Fruit fly (Drosophila melanogaster): ENCODE results near the gene mRpL47.

mRpL47 gene

DNA sequence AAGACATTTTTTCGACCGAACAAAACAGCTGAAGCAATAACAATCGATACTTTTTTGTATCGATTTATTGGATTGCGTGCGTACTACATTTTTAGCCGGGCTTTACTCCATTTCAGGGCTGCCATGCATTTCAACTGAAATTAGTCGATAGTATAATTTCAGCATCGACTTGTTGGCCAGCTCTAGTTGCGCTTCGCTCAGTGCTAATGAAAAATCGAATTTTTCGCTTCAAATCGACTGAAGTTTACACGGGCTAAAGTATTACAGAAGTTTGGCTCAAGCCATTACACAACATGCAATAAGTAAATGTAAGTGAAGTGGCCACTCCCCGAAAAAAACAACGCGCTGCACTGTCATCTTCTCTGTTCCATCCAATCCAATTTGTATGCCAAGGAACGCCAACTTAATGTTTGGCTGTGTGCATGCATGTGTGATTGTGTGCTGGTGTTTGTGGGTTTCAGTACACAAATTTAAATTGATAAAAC is at the start of gene mRpL47, which contains the start of the genes CG8176 and Kdm3:
mRpL47 (minus strand) TSS at position 49 of the 485 bp plus-strand sequence.
CG8176 (plus strand) TSS at position 148 of the 485 bp plus-strand sequence.
Kdm3 (plus strand) TSS at position 148 of the 485 bp plus-strand sequence.
- TF ChIP-seq CTCF (optimal IDR thresholded peaks at IDR 0.05) (peak; percentile 58 to 61), CG8478 (optimal IDR thresholded peaks at IDR 0.05) (no peak)

- TF ChIP-seq CTCF (optimal IDR thresholded peaks at IDR 0.05), result peak in 1 of 2 experiments; percentile 13
- no peak for TF ChIP-seq CG8478 (optimal IDR thresholded peaks at IDR 0.05)
These were observed 47.7 kb upstream of the mRpL47 start, which contains the start of the genes CG9393 and Vps45 for dm6 chr3R:9563240-9563992. Gene CG9393 (minus strand): TSS chr3R:9563673. Gene Vps45 (plus strand): TSS chr3R:9563924.

- TF ChIP-seq CG8478 (optimal IDR thresholded peaks at IDR 0.05) (no peak), CTCF (optimal IDR thresholded peaks at IDR 0.05) (no peak)
These were observed 45.4 kb upstream of the mRpL47 start for dm6 chr3R:9561121-9561520.

dm6 chr3R:9559413-9560014 is 43.8 kb upstream of the mRpL47 start, which contains the start of the genes AP-1mu and MBD-like:
Gene AP-1mu (minus strand): TSS chr3R:9559525.
Gene MBD-like (plus strand): TSS chr3R:9559760.
- TF ChIP-seq CG8478 (optimal IDR thresholded peaks at IDR 0.05), result no peak
- no peak for TF ChIP-seq CTCF (optimal IDR thresholded peaks at IDR 0.05)

dm6 chr3R:9555334-9555974 is 39.7 kb upstream of the mRpL47 start, which contains the start of the genes CG9386 and BckdhA:
Gene CG9386 (minus strand): TSS chr3R:9555408.
Gene BckdhA (plus strand): TSS chr3R:9555785.
- TF ChIP-seq CTCF (optimal IDR thresholded peaks at IDR 0.05), result no peak
- no peak for TF ChIP-seq CG8478 (optimal IDR thresholded peaks at IDR 0.05)

- TF ChIP-seq CG8478 (optimal IDR thresholded peaks at IDR 0.05), result no peak
- no peak for TF ChIP-seq CTCF (optimal IDR thresholded peaks at IDR 0.05)
These were observed 36.1 kb upstream of the mRpL47 start, which contains the start of the genes mura and RnpS1 for dm6 chr3R:9551659-9552435. Gene mura (minus strand): TSS chr3R:9551806. Gene RnpS1 (plus strand): TSS chr3R:9552034.

- no peak for TF ChIP-seq CG8478 (optimal IDR thresholded peaks at IDR 0.05)
- no peak for TF ChIP-seq CTCF (optimal IDR thresholded peaks at IDR 0.05)
These were observed 35.4 kb upstream of the mRpL47 start for dm6 chr3R:9551013-9551658.

DNA sequence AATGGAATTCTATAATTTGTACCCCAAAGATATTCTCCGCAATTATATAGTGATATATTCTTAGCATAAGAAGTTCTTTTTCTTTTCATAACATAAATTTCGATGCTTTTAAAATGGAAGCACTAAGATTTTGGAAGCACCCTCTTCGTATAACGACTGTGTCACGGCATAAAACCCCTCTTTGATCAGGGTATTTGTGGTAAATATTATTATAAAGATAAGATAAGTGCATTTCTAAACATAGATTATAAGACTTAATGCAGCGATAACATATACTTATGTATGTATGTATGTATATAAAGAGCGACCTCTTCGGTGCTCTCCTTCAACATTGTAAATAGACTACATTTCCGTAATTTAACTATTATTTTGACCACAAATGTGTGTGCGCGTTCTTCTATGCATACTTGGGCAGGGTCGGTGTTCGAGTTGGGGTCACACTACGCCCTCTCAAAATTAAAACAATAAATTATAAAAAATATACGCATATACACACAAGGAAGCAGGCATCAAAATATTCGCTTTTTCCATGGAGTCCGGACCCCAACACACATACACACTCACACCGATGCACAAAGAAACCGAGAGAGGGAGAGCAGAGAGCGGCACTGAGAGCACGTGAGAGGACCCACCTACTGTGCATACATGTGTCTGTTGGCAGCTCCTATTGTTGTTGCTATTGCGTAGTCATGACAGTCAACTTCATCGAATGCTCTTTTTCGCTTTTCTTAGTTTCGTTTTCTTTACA is 34.7 kb upstream of the mRpL47 start:
- TF ChIP-seq CTCF (optimal IDR thresholded peaks at IDR 0.05) (no peak), CG8478 (optimal IDR thresholded peaks at IDR 0.05) (no peak)

DNA sequence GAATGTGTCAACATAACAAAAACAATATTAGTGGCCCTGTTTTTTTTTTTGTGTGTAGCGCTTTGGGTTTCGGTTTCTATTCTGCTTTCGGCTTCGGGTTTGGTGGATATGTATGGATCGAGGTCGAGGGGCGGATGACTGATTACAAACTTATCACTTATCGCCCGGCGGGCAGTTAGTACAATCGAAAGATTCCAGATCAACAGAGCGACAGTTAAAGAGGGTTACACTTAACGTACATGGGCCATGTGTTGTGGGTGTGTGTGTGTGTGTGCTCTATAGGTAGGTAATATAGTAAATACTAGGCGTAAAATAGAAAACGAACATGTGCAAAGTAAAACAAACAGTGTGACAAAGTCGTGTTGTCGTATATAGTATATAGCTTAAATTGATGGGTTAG is 33.1 kb upstream of the mRpL47 start:
- TF ChIP-seq CTCF (optimal IDR thresholded peaks at IDR 0.05) (no peak), CG8478 (optimal IDR thresholded peaks at IDR 0.05) (no peak)

- no peak for TF ChIP-seq CTCF (optimal IDR thresholded peaks at IDR 0.05)
- TF ChIP-seq CG8478 (optimal IDR thresholded peaks at IDR 0.05), result no peak
These were observed 31.2 kb upstream of the mRpL47 start for dm6 chr3R:9546808-9547381.

DNA sequence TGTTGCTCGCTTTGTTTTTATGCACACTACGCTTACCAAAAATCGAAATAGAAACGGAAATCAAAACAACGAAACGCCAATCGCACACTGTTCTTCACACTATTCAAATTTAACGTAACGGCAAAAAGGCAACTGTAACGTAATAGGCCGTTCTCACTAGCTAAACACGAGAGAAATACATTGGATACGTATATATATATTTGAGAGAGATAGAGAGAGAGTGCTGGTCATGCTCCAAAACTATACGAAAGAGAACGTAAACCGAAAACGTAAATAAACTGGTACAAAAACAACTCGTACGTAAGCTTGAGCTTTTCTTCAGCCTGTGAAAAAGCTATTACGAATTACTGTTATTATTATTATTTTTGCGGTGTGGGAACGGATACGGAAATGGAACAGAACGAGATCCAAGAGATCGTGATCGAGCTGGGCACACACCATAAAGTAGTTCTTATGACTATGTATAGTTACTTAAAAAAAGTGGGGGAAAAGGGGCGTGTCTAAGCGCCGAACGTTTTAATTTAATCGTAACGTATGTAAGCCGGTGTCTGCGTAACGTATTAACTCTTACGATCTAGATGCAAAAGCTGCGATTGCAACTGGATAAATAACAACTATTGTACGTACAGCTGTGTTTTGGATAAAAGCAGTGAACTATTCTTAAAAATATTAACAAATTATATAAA is 27.9 kb upstream of the mRpL47 start:
- TF ChIP-seq CG8478 (optimal IDR thresholded peaks at IDR 0.05), result no peak
- no peak for TF ChIP-seq CTCF (optimal IDR thresholded peaks at IDR 0.05)

- TF ChIP-seq CTCF (optimal IDR thresholded peaks at IDR 0.05) (no peak), CG8478 (optimal IDR thresholded peaks at IDR 0.05) (no peak)
These were observed 19.0 kb upstream of the mRpL47 start for dm6 chr3R:9534595-9535217.
